Fruit fly (Drosophila melanogaster) whole organism, embryonic: ENCODE results near the gene MED15.

ENCODE experiments used
- Adf1 ChIP-seq: fragments of 200-800 bp; sonication (Bioruptor generic); IDR thresholded peaks from 2 replicates; pipeline ENCODE4 v1.3.6; 2022; ENCODE audit warnings: missing biosample characterization, missing genetic modification characterization
- Atf3 ChIP-seq: fragments of 200-800 bp; sonication (Bioruptor generic); optimal IDR thresholded peaks from 3 replicates; lab custom pipeline; 2016; ENCODE audit warnings: missing biosample characterization, missing genetic modification characterization
- BEAF-32 ChIP-seq: fragments of 200-800 bp; sonication (Bioruptor generic); optimal IDR thresholded peaks from 3 replicates; lab custom pipeline; 2017; ENCODE audit warnings: missing biosample characterization, missing genetic modification characterization, mild to moderate bottlenecking, moderate library complexity, missing genetic modification reagents
- Bgb ChIP-seq: fragments of 200-800 bp; sonication (Bioruptor generic); IDR thresholded peaks from 2 replicates; pipeline ENCODE4 v1.3.6; 2022; ENCODE audit warnings: missing biosample characterization, missing genetic modification characterization; ENCODE audit not compliant: partially characterized antibody
- BtbVII ChIP-seq: fragments of 200-800 bp; sonication (Bioruptor generic); optimal IDR thresholded peaks from 3 replicates; lab custom pipeline; 2017; ENCODE audit warnings: missing biosample characterization, mild to moderate bottlenecking, missing genetic modification characterization
- CG12219 ChIP-seq: fragments of 200-800 bp; sonication (Bioruptor generic); optimal IDR thresholded peaks from 3 replicates; lab custom pipeline; 2018; ENCODE audit warnings: missing biosample characterization, mild to moderate bottlenecking, missing genetic modification characterization
- CG12236 ChIP-seq: fragments of 200-800 bp; sonication (Bioruptor generic); optimal IDR thresholded peaks from 2 replicates; lab custom pipeline; 2016; ENCODE audit warnings: missing biosample characterization, missing genetic modification characterization
- CG12744 ChIP-seq: fragments of 200-800 bp; sonication (Bioruptor generic); optimal IDR thresholded peaks from 2 replicates; lab custom pipeline; 2016; ENCODE audit warnings: missing biosample characterization, missing genetic modification characterization
- CG12769 ChIP-seq: fragments of 200-800 bp; sonication (Bioruptor generic); optimal IDR thresholded peaks from 2 replicates; lab custom pipeline; 2019; ENCODE audit warnings: missing biosample characterization, mild to moderate bottlenecking, missing genetic modification characterization, moderate library complexity
- CG14710 ChIP-seq: fragments of 200-800 bp; sonication (Bioruptor generic); optimal IDR thresholded peaks from 3 replicates; lab custom pipeline; 2019; ENCODE audit warnings: missing biosample characterization, mild to moderate bottlenecking, missing genetic modification characterization, moderate library complexity
- CG15011 ChIP-seq: fragments of 200-800 bp; sonication (Bioruptor generic); optimal IDR thresholded peaks from 3 replicates; lab custom pipeline; 2018; ENCODE audit warnings: missing biosample characterization, mild to moderate bottlenecking, missing genetic modification characterization
- CG17359 ChIP-seq: fragments of 200-800 bp; sonication (Bioruptor generic); optimal IDR thresholded peaks from 3 replicates; lab custom pipeline; 2018; ENCODE audit warnings: missing biosample characterization, mild to moderate bottlenecking, missing genetic modification characterization, moderate library complexity
- CG18476 ChIP-seq: fragments of 200-800 bp; sonication (Bioruptor generic); optimal IDR thresholded peaks from 2 replicates; lab custom pipeline; 2016; ENCODE audit warnings: missing biosample characterization, mild to moderate bottlenecking, missing genetic modification characterization
- CG2120 ChIP-seq: fragments of 200-800 bp; sonication (Bioruptor generic); optimal IDR thresholded peaks from 3 replicates; lab custom pipeline; 2016; ENCODE audit warnings: missing biosample characterization, missing genetic modification characterization
- CG2875 ChIP-seq: fragments of 200-800 bp; sonication (Bioruptor generic); optimal IDR thresholded peaks from 2 replicates; lab custom pipeline; 2017; ENCODE audit warnings: missing biosample characterization, mild to moderate bottlenecking, missing genetic modification characterization, missing genetic modification reagents
- CG31224 ChIP-seq: fragments of 200-800 bp; sonication (Bioruptor generic); IDR thresholded peaks from 2 replicates; pipeline ENCODE4 v1.3.6; 2022; ENCODE audit warnings: missing biosample characterization, missing genetic modification characterization
- CG31365 ChIP-seq: fragments of 200-800 bp; sonication (Bioruptor generic); optimal IDR thresholded peaks from 2 replicates; lab custom pipeline; 2018; ENCODE audit warnings: missing biosample characterization, mild to moderate bottlenecking, missing genetic modification characterization
- CG3281 ChIP-seq: fragments of 200-800 bp; sonication (Bioruptor generic); optimal IDR thresholded peaks from 3 replicates; lab custom pipeline; 2017; ENCODE audit warnings: missing biosample characterization, mild to moderate bottlenecking, missing genetic modification characterization
- CG4424 ChIP-seq: fragments of 200-800 bp; sonication (Bioruptor generic); optimal IDR thresholded peaks from 3 replicates; lab custom pipeline; 2016; ENCODE audit warnings: missing biosample characterization, missing genetic modification characterization
- CG6765 ChIP-seq: fragments of 200-800 bp; sonication (Bioruptor generic); optimal IDR thresholded peaks from 3 replicates; lab custom pipeline; 2017; ENCODE audit warnings: missing biosample characterization, mild to moderate bottlenecking, missing genetic modification characterization
- CG7987 ChIP-seq: fragments of 200-800 bp; sonication (Bioruptor generic); optimal IDR thresholded peaks from 2 replicates; lab custom pipeline; 2018; ENCODE audit warnings: missing biosample characterization, mild to moderate bottlenecking, missing genetic modification characterization, moderate library complexity
- CG9215 ChIP-seq: fragments of 200-800 bp; sonication (Bioruptor generic); IDR thresholded peaks from 2 replicates; pipeline ENCODE4 v1.3.6; 2022; ENCODE audit warnings: missing biosample characterization, missing genetic modification characterization
- CHES-1-like ChIP-seq: fragments of 200-800 bp; sonication (Bioruptor generic); optimal IDR thresholded peaks from 2 replicates; lab custom pipeline; 2016; ENCODE audit warnings: missing biosample characterization, missing genetic modification characterization
- Deaf1 ChIP-seq: fragments of 200-800 bp; optimal IDR thresholded peaks from 3 replicates; lab custom pipeline; 2019; ENCODE audit warnings: missing biosample characterization, mild to moderate bottlenecking, missing genetic modification characterization, moderate library complexity
- Fer1 ChIP-seq: fragments of 200-800 bp; sonication (Bioruptor generic); optimal IDR thresholded peaks from 2 replicates; lab custom pipeline; 2017; ENCODE audit warnings: missing biosample characterization, mild to moderate bottlenecking, missing genetic modification characterization
- Fer3 ChIP-seq: fragments of 200-800 bp; sonication (Bioruptor generic); optimal IDR thresholded peaks from 2 replicates; lab custom pipeline; 2018; ENCODE audit warnings: missing biosample characterization, mild to moderate bottlenecking, missing genetic modification characterization, moderate library complexity
- HLH4C ChIP-seq: fragments of 200-800 bp; sonication (Bioruptor generic); IDR thresholded peaks from 3 replicates; pipeline ENCODE4 v1.3.6; 2022; ENCODE audit warnings: missing biosample characterization, missing genetic modification characterization; ENCODE audit not compliant: partially characterized antibody
- HmgD ChIP-seq: fragments of 200-800 bp; sonication (Bioruptor generic); optimal IDR thresholded peaks from 3 replicates; lab custom pipeline; 2016; ENCODE audit warnings: missing biosample characterization, missing genetic modification characterization
- Mes4 ChIP-seq: fragments of 200-800 bp; sonication (Bioruptor generic); optimal IDR thresholded peaks from 2 replicates; lab custom pipeline; 2016; ENCODE audit warnings: missing biosample characterization, missing genetic modification characterization
- NC2β ChIP-seq: fragments of 200-800 bp; sonication (Bioruptor generic); optimal IDR thresholded peaks from 2 replicates; lab custom pipeline; 2016; ENCODE audit warnings: missing biosample characterization, missing genetic modification characterization
- PHDP ChIP-seq: fragments of 200-800 bp; sonication (Bioruptor generic); optimal IDR thresholded peaks from 3 replicates; lab custom pipeline; 2018; ENCODE audit warnings: missing biosample characterization, mild to moderate bottlenecking, missing genetic modification characterization, moderate library complexity
- TFAM ChIP-seq: fragments of 200-800 bp; sonication (Bioruptor generic); optimal IDR thresholded peaks from 2 replicates; lab custom pipeline; 2017; ENCODE audit warnings: missing biosample characterization, missing genetic modification characterization, inconsistent platforms
- Trl ChIP-seq, 3 experiments: fragments of >200 bp in 2 of 3; fragments of 200-800 bp in 1 of 3; sonication (Bioruptor generic) in 1 of 3; optimal IDR thresholded peaks; 2 replicates in 1 of 3; 3 replicates in 2 of 3; lab custom pipeline; 2016 to 2017; ENCODE audit warnings: missing biosample characterization in 1 of 3, missing genetic modification characterization in 1 of 3
- ase ChIP-seq: fragments of 200-800 bp; sonication (Bioruptor generic); IDR thresholded peaks from 3 replicates; pipeline ENCODE4 v1.3.6; 2022; ENCODE audit warnings: missing biosample characterization, missing genetic modification characterization
- fd64A ChIP-seq: fragments of 200-800 bp; sonication (Bioruptor generic); optimal IDR thresholded peaks from 3 replicates; lab custom pipeline; 2018; ENCODE audit warnings: missing biosample characterization, mild to moderate bottlenecking, missing genetic modification characterization
- gcm ChIP-seq: fragments of 200-800 bp; sonication (Bioruptor generic); optimal IDR thresholded peaks from 2 replicates; lab custom pipeline; 2019; ENCODE audit warnings: missing biosample characterization, mild to moderate bottlenecking, missing genetic modification characterization, moderate library complexity
- gem ChIP-seq: fragments of 200-800 bp; sonication (Bioruptor generic); optimal IDR thresholded peaks from 2 replicates; lab custom pipeline; 2019; ENCODE audit warnings: missing biosample characterization, mild to moderate bottlenecking, missing genetic modification characterization, moderate library complexity
- gro ChIP-seq: fragments of 200-800 bp; sonication (Bioruptor generic); optimal IDR thresholded peaks from 2 replicates; lab custom pipeline; 2016; ENCODE audit warnings: missing biosample characterization, missing genetic modification characterization
- gt ChIP-seq: fragments of 200-800 bp; sonication (Bioruptor generic); IDR thresholded peaks from 2 replicates; pipeline ENCODE4 v1.3.6; 2022; ENCODE audit warnings: missing biosample characterization, missing genetic modification characterization
- kah ChIP-seq: fragments of 200-800 bp; sonication (Bioruptor generic); optimal IDR thresholded peaks from 2 replicates; lab custom pipeline; 2018; ENCODE audit warnings: missing biosample characterization, mild to moderate bottlenecking, missing genetic modification characterization
- kni ChIP-seq: fragments of 200-800 bp; sonication (Bioruptor generic); optimal IDR thresholded peaks from 3 replicates; lab custom pipeline; 2017; ENCODE audit warnings: mild to moderate bottlenecking, missing biosample characterization, missing genetic modification reagents, missing genetic modification characterization
- knrl ChIP-seq: fragments of 200-800 bp; sonication (Bioruptor generic); IDR thresholded peaks from 3 replicates; pipeline ENCODE4 v1.3.6; 2022; ENCODE audit warnings: missing biosample characterization, missing genetic modification characterization; ENCODE audit not compliant: partially characterized antibody
- onecut ChIP-seq: fragments of 200-800 bp; sonication (Bioruptor generic); IDR thresholded peaks from 2 replicates; pipeline ENCODE4 v1.3.6; 2022; ENCODE audit warnings: missing biosample characterization, missing genetic modification characterization
- sim ChIP-seq: fragments of 200-800 bp; sonication (Bioruptor generic); IDR thresholded peaks from 2 replicates; pipeline ENCODE4 v1.3.6; 2022; ENCODE audit warnings: missing biosample characterization, missing genetic modification characterization
- twi ChIP-seq: fragments of 200-800 bp; optimal IDR thresholded peaks from 2 replicates; lab custom pipeline; 2019; ENCODE audit warnings: missing biosample characterization, mild to moderate bottlenecking, missing genetic modification characterization, moderate library complexity
- vvl ChIP-seq: fragments of 200-800 bp; sonication (Bioruptor generic); IDR thresholded peaks from 2 replicates; pipeline ENCODE4 v1.3.6; 2022; ENCODE audit warnings: missing biosample characterization, missing genetic modification characterization
- wek ChIP-seq: fragments of 200-800 bp; sonication (Bioruptor generic); optimal IDR thresholded peaks from 3 replicates; lab custom pipeline; 2018; ENCODE audit warnings: missing biosample characterization, mild to moderate bottlenecking, missing genetic modification characterization, moderate library complexity
- zf30C ChIP-seq: fragments of 200-800 bp; sonication (Bioruptor generic); optimal IDR thresholded peaks from 3 replicates; lab custom pipeline; 2018; ENCODE audit warnings: missing biosample characterization, mild to moderate bottlenecking, missing genetic modification characterization
- zfh1 ChIP-seq: fragments of 200-800 bp; sonication (Bioruptor generic); IDR thresholded peaks from 3 replicates; pipeline ENCODE4 v1.3.6; 2022; ENCODE audit warnings: missing biosample characterization, missing genetic modification characterization

Gene MED15

DNA sequence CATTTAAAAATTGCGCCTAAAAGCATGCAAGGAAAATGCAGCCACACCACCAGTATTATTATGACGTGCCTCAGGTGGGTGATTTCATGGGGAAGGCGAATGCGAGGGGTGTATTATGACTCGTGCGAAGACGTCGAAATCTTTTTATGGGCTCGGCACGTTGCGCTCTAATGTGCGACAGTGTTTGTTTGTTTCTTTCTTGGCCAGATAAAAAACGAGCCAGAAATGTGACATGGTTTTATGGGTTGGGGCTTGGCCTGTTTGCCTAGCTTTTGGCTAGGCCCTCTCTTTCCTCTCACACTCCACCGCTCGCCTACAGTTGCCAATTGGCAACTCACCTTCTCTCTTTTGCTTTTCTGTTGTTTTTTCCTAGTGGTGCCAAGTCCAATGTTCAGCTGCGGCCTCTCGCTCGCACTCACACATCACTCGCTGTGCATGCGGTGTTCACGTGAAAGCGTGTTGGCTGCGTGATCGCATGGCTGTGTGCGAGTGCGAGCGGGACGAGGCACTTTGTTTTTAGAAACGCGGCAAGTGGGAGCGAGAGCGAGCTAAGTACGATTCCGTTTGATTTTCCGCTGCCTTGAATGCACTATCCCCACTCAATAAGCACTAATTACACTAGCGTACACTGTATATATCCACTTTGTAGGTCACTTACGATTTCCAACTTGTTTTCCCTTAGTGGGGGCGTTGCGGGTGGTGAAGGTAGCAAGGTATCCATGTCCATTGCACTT lies 6.1 kb downstream of the MED15 start (continued):
- TF ChIP-seq CG2120 (GFP tag; lab: Kevin White, UChicago) = no peak
- no peak for TF ChIP-seq HLH4C (GFP tag; lab: Robert Waterston, UW)
- no peak for TF ChIP-seq fd64A (GFP tag; lab: Kevin White, UChicago)
- no peak for TF ChIP-seq sim (GFP tag; lab: Robert Waterston, UW)
- TF ChIP-seq CG18476 (GFP tag; lab: Kevin White, UChicago) = peak; percentile 96
- no peak for TF ChIP-seq Mes4 (GFP tag; lab: Kevin White, UChicago)
- TF ChIP-seq CG12236 (GFP tag; lab: Kevin White, UChicago) = no peak
- TF ChIP-seq CG9215 (GFP tag; lab: Robert Waterston, UW) = no peak
- TF ChIP-seq onecut (GFP tag; lab: Robert Waterston, UW) = no peak
- peak; percentile 89 for TF ChIP-seq kah
- TF ChIP-seq gcm = peak; percentile 40
- TF ChIP-seq zfh1 = no peak
- peak; percentile 24 for TF ChIP-seq Fer3 (tag; lab: Kevin White, UChicago)
- TF ChIP-seq zf30C (GFP tag; lab: Kevin White, UChicago) = no peak
- TF ChIP-seq Bgb (GFP tag; lab: Robert Waterston, UW) = no peak
- no peak for TF ChIP-seq Atf3 (GFP tag; lab: Kevin White, UChicago)
- TF ChIP-seq CG15011 (GFP tag; lab: Kevin White, UChicago) = no peak
- peak; percentile 35 for TF ChIP-seq CG17359 (tag; lab: Kevin White, UChicago)
- TF ChIP-seq CG2875 (GFP tag; lab: Kevin White, UChicago) = peak; percentile 22
- TF ChIP-seq Fer1 = peak; percentile 69
- TF ChIP-seq CG6765 (GFP tag; lab: Kevin White, UChicago) = peak; percentile 54
- TF ChIP-seq BEAF-32 (GFP tag; lab: Kevin White, UChicago) = peak; percentile 9
- TF ChIP-seq CG12744 (GFP tag; lab: Kevin White, UChicago) = peak; percentile 0
- TF ChIP-seq vvl (GFP tag; lab: Robert Waterston, UW) = no peak
- TF ChIP-seq CG14710 (tag; lab: Kevin White, UChicago) = peak; percentile 2
- TF ChIP-seq CG3281 (GFP tag; lab: Kevin White, UChicago) = peak; percentile 5
- TF ChIP-seq CG31224 = no peak
- peak; percentile 37 for TF ChIP-seq gro (GFP tag; lab: Kevin White, UChicago)
- no peak for TF ChIP-seq Adf1
- peak; percentile 56 for TF ChIP-seq CG31365 (tag; lab: Kevin White, UChicago)
- TF ChIP-seq gem = no peak
- TF ChIP-seq HmgD (GFP tag; lab: Kevin White, UChicago) = peak; percentile 53
- TF ChIP-seq knrl (GFP tag; lab: Robert Waterston, UW) = no peak
- TF ChIP-seq wek = peak; percentile 26
- TF ChIP-seq gt (GFP tag; lab: Robert Waterston, UW) = no peak
- no peak for TF ChIP-seq ase (GFP tag; lab: Robert Waterston, UW)
- TF ChIP-seq TFAM (GFP tag; lab: Kevin White, UChicago) = no peak
- TF ChIP-seq CHES-1-like (GFP tag; lab: Kevin White, UChicago) = no peak
- TF ChIP-seq PHDP (tag; lab: Kevin White, UChicago) = peak; percentile 47
- peak; percentile 56 to 74 for TF ChIP-seq Trl (optimal IDR thresholded peaks at IDR 0.05; lab: Kevin White, UChicago)
- TF ChIP-seq Trl (GFP tag; optimal IDR thresholded peaks at IDR 0.05; lab: Kevin White, UChicago) = peak; percentile 18
- TF ChIP-seq CG4424 = peak; percentile 3
- TF ChIP-seq CG7987 = peak; percentile 100
- peak; percentile 62 for TF ChIP-seq BtbVII (GFP tag; lab: Kevin White, UChicago)
- no peak for TF ChIP-seq twi (tag; lab: Kevin White, UChicago)
- TF ChIP-seq NC2β = no peak
- peak; percentile 72 for TF ChIP-seq CG12769 (tag; lab: Kevin White, UChicago)
- peak; percentile 73 for TF ChIP-seq Deaf1 (tag; lab: Kevin White, UChicago)
- peak; percentile 90 for TF ChIP-seq kni (GFP tag; lab: Kevin White, UChicago)
- TF ChIP-seq CG12219 (GFP tag; lab: Kevin White, UChicago) = peak; percentile 16
